Fruit fly (Drosophila melanogaster): ENCODE data around the gene CG15571.

Gene CG15571

DNA sequence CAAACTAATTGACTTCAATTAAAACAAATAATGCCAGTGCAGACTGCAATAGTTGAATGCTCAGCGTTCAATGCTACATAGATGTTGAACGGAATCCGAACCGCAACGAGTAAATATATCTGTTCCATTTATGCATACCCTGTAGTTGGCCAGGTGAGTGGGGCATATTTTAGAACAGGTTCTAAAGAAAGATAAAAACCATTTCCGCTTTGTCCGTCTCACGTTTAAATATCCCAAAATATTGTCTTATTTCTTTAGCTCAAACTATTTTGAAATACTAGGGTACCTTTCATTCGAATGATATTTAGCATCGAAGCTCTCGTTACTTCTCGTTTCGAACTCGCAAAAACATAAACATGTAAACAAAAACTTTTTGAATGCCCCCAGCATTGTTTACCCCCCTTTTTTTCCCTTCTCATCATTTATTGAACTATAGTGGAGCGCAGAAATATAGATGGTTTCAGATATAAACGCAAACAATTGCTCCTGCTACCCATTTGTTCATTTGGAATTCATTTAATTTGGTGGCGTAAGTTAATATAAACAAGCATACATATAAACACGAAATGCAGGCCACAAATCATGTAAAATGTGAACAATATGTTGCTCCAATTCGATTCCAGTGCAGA lies 44.9 kb downstream of the CG15571 start (continued):
- TF ChIP-seq H2.0 (GFP tag; IDR thresholded peaks at IDR 0.05) = peak; percentile 50
- 0 out of 3 replicates have a peak, but pooled peaks have one; percentile 32 for TF ChIP-seq zfh1 (GFP tag; IDR thresholded peaks at IDR 0.05)
- TF ChIP-seq Fer1 (GFP tag; optimal IDR thresholded peaks at IDR 0.05) = no peak
- peak; percentile 20 for TF ChIP-seq Hsf (GFP tag; optimal IDR thresholded peaks at IDR 0.05)

DNA sequence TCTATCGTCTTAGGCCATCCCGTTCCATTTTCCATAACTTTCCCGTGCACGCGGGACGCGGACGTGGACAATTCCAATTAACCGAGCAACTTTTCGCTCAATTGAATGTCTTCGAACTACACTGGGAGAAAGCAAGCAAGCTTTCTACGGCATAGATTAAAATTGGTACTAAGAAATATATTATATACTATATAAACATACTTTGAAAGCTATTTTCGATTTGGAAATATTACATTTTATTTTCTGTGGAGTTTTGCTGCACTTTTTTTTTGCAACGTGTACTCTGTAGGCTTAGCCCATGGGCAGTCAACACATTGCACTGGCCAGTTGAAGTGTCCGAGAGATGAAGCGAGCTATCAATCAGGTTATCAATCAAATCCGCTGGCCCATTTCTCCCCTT lies 46.7 kb downstream of the CG15571 start:
- no peak for TF ChIP-seq HLHmδ (GFP tag; optimal IDR thresholded peaks at IDR 0.05)
- no peak for TF ChIP-seq CG6854 (GFP tag; optimal IDR thresholded peaks at IDR 0.05)
- TF ChIP-seq MTF-1 (GFP tag; optimal IDR thresholded peaks at IDR 0.05; ENCODE audit: borderline replicate concordance) = no peak
- TF ChIP-seq Drgx (GFP tag; IDR thresholded peaks at IDR 0.05) = peak; percentile 71
- peak; percentile 36 for TF ChIP-seq Blimp-1 (GFP tag; optimal IDR thresholded peaks at IDR 0.05)
- no peak for TF ChIP-seq Sox100B (GFP tag; optimal IDR thresholded peaks at IDR 0.05)
- no peak for TF ChIP-seq gsb (GFP tag; IDR thresholded peaks at IDR 0.05)
- no peak for TF ChIP-seq kay (GFP tag; optimal IDR thresholded peaks at IDR 0.05)
- TF ChIP-seq CG10979 (tag; optimal IDR thresholded peaks at IDR 0.05) = peak; percentile 21
- no peak for TF ChIP-seq GATAe (GFP tag; conservative IDR thresholded peaks at IDR 0.05)
- no peak for TF ChIP-seq CG7839 (tag; optimal IDR thresholded peaks at IDR 0.05)
- TF ChIP-seq sens (GFP tag) = peak; percentile 48
- TF ChIP-seq Hr51 (GFP tag; optimal IDR thresholded peaks at IDR 0.05) = no peak
- TF ChIP-seq CG10321 (GFP tag; IDR thresholded peaks at IDR 0.05) = no peak
- no peak for TF ChIP-seq inv (GFP tag; IDR thresholded peaks at IDR 0.05; ENCODE audit: partially characterized antibody)
- no peak for TF ChIP-seq CG9876 (GFP tag; optimal IDR thresholded peaks at IDR 0.05)
- no peak for TF ChIP-seq hkb (optimal IDR thresholded peaks at IDR 0.05)
- peak; percentile 11; the same call in 1 of the 2 replicates for TF ChIP-seq hkb (GFP tag; IDR thresholded peaks at IDR 0.05)
- TF ChIP-seq CG18262 (tag; optimal IDR thresholded peaks at IDR 0.05) = peak; percentile 1
- TF ChIP-seq CG31441 (GFP tag; IDR thresholded peaks at IDR 0.05) = 0 out of 2 replicates have a peak, but pooled peaks have one; percentile 22
- TF ChIP-seq dimm (GFP tag; IDR thresholded peaks at IDR 0.05) = no peak
- TF ChIP-seq CkIIα-i1 (GFP tag; IDR thresholded peaks at IDR 0.05) = no peak
- TF ChIP-seq lab (GFP tag; optimal IDR thresholded peaks at IDR 0.05) = no peak
- no peak for TF ChIP-seq sd (tag; optimal IDR thresholded peaks at IDR 0.05)
- TF ChIP-seq grn (GFP tag; optimal IDR thresholded peaks at IDR 0.05) = no peak
- TF ChIP-seq CG13894 (tag; optimal IDR thresholded peaks at IDR 0.05) = no peak
- TF ChIP-seq CG6689 (GFP tag; IDR thresholded peaks at IDR 0.05) = 0 out of 2 replicates have a peak, but pooled peaks have one; percentile 23
- no peak for TF ChIP-seq CG16863 (GFP tag; optimal IDR thresholded peaks at IDR 0.05)
- peak; percentile 22 for TF ChIP-seq Sox102F (GFP tag; optimal IDR thresholded peaks at IDR 0.05)
- no peak for TF ChIP-seq fd96Cb (tag; optimal IDR thresholded peaks at IDR 0.05)
- no peak for TF ChIP-seq odd (GFP tag; optimal IDR thresholded peaks at IDR 0.05)
- TF ChIP-seq otp (GFP tag; IDR thresholded peaks at IDR 0.05) = no peak
- no peak for TF ChIP-seq pan (optimal IDR thresholded peaks at IDR 0.05)
- no peak for TF ChIP-seq pan (GFP tag; optimal IDR thresholded peaks at IDR 0.05 in 1 of 2, IDR thresholded peaks at IDR 0.05 in 1 of 2)
- peak; percentile 27 for TF ChIP-seq phol (tag; optimal IDR thresholded peaks at IDR 0.05)
- no peak for TF ChIP-seq CG9817 (tag; optimal IDR thresholded peaks at IDR 0.05)
- TF ChIP-seq CG32532 (GFP tag; IDR thresholded peaks at IDR 0.05) = no peak
- TF ChIP-seq CG8281 (tag; optimal IDR thresholded peaks at IDR 0.05) = no peak
- TF ChIP-seq wdn (GFP tag; IDR thresholded peaks at IDR 0.05) = no peak
- no peak for TF ChIP-seq CG12744 (GFP tag; optimal IDR thresholded peaks at IDR 0.05)
- TF ChIP-seq CG17829 (tag; optimal IDR thresholded peaks at IDR 0.05) = no peak
- TF ChIP-seq amos (GFP tag; IDR thresholded peaks at IDR 0.05; ENCODE audit: partially characterized antibody) = no peak
- TF ChIP-seq Xrp1 (GFP tag; IDR thresholded peaks at IDR 0.05) = peak; percentile 51
- TF ChIP-seq CG2129 (GFP tag; IDR thresholded peaks at IDR 0.05; ENCODE audit: partially characterized antibody) = no peak
- no peak for TF ChIP-seq dysf (GFP tag; IDR thresholded peaks at IDR 0.05)

All from whole organism, embryonic.